Fruit fly (Drosophila melanogaster): ENCODE measurements around the gene Klc.

DNA sequence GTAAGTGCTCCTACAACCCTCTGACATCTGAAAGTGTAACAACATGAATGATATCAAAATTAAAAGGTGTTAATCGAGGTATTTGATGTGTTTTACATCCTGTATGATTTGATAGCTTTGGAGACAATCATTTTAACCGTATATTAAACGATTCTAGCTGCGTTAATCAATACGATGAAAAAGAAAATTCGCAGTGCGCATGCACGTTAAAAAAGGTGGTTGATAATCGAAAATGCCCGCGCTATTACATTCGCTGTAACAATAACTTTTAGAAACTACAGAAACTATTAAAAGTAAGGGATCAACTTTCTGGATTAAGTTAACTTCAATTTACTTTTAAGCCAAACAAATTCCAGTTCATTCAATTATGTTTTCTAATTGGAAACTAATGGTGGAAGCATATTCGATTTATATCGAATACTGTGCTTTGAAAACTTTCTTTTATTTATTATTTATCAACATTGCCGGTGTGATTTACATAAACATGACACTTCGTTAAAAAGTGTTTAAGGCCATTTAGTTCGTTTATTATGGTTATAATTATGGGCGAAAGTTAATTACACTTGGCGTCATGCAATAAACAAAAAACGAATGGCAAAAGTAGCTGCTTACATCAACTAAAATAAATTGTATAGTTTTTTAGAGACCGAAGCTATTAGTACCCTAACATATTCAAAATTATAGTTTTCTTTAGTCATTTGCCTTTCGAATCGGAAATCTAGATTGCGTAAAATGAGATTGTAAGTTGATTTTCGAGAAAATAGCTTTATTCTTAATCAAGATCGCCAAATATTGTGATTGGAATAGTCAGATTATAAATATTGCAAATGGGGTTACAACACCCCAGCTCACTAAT, 917 bp downstream of the Klc start:
- TF ChIP-seq psq (optimal IDR thresholded peaks at IDR 0.05): no peak
- no peak for TF ChIP-seq insv (optimal IDR thresholded peaks at IDR 0.05)
- no peak for TF ChIP-seq ttk (optimal IDR thresholded peaks at IDR 0.05)
- TF ChIP-seq Sin3A (optimal IDR thresholded peaks at IDR 0.05): no peak
- TF ChIP-seq Myc (optimal IDR thresholded peaks at IDR 0.05): no peak
- no peak for TF ChIP-seq h (optimal IDR thresholded peaks at IDR 0.05)
